Fruit fly (Drosophila melanogaster) whole organism, embryonic: ENCODE results near the gene CG15506.

Experiments
- BEAF-32 ChIP-seq: fragments of 200-800 bp; sonication (Bioruptor generic); optimal IDR thresholded peaks from 3 replicates; lab custom pipeline; 2017; ENCODE audit warnings: missing biosample characterization, missing genetic modification characterization, mild to moderate bottlenecking, moderate library complexity, missing genetic modification reagents
- Bgb ChIP-seq: fragments of 200-800 bp; sonication (Bioruptor generic); IDR thresholded peaks from 2 replicates; pipeline ENCODE4 v1.3.6; 2022; ENCODE audit warnings: missing biosample characterization, missing genetic modification characterization; ENCODE audit not compliant: partially characterized antibody
- CG10267 ChIP-seq: fragments of 200-800 bp; sonication (Bioruptor generic); optimal IDR thresholded peaks from 2 replicates; lab custom pipeline; 2018; ENCODE audit warnings: missing biosample characterization, mild to moderate bottlenecking, missing genetic modification characterization, moderate library complexity
- CG12104 ChIP-seq: fragments of 200-800 bp; sonication (Bioruptor generic); optimal IDR thresholded peaks from 3 replicates; lab custom pipeline; 2016; ENCODE audit warnings: missing biosample characterization, missing genetic modification characterization
- CG12391 ChIP-seq: fragments of 200-800 bp; sonication (Bioruptor generic); optimal IDR thresholded peaks from 3 replicates; lab custom pipeline; 2018; ENCODE audit warnings: missing biosample characterization, mild to moderate bottlenecking, missing genetic modification characterization, moderate library complexity
- CG14710 ChIP-seq: fragments of 200-800 bp; sonication (Bioruptor generic); optimal IDR thresholded peaks from 3 replicates; lab custom pipeline; 2019; ENCODE audit warnings: missing biosample characterization, mild to moderate bottlenecking, missing genetic modification characterization, moderate library complexity
- CG14965 ChIP-seq: fragments of 200-800 bp; sonication (Bioruptor generic); optimal IDR thresholded peaks from 2 replicates; lab custom pipeline; 2016; ENCODE audit warnings: missing biosample characterization, missing genetic modification characterization, borderline replicate concordance
- CG16813 ChIP-seq: fragments of 200-800 bp; sonication (Bioruptor generic); IDR thresholded peaks from 3 replicates; pipeline ENCODE4 v1.3.6; 2022; ENCODE audit warnings: missing biosample characterization, missing genetic modification characterization; ENCODE audit not compliant: partially characterized antibody
- CG2116 ChIP-seq: fragments of 200-800 bp; sonication (Bioruptor generic); optimal IDR thresholded peaks from 3 replicates; lab custom pipeline; 2018; ENCODE audit warnings: missing biosample characterization, mild to moderate bottlenecking, missing genetic modification characterization
- CG2129 ChIP-seq: fragments of 200-800 bp; sonication (Bioruptor generic); IDR thresholded peaks from 2 replicates; pipeline ENCODE4 v1.3.6; 2022; ENCODE audit warnings: missing biosample characterization, missing genetic modification characterization; ENCODE audit not compliant: partially characterized antibody
- CG34224 ChIP-seq: fragments of 200-800 bp; sonication (Bioruptor generic); IDR thresholded peaks from 3 replicates; pipeline ENCODE4 v1.3.6; 2022; ENCODE audit warnings: missing biosample characterization, missing genetic modification characterization; ENCODE audit not compliant: partially characterized antibody
- CG34422 ChIP-seq: fragments of 200-800 bp; sonication (Bioruptor generic); IDR thresholded peaks from 3 replicates; pipeline ENCODE4 v1.3.6; 2022; ENCODE audit warnings: missing biosample characterization, missing genetic modification characterization
- CG3847 ChIP-seq: fragments of 200-800 bp; sonication (Bioruptor generic); IDR thresholded peaks from 2 replicates; pipeline ENCODE4 v1.3.6; 2022; ENCODE audit warnings: missing biosample characterization, missing genetic modification characterization
- CG4617 ChIP-seq: fragments of 200-800 bp; sonication (Bioruptor generic); optimal IDR thresholded peaks from 3 replicates; lab custom pipeline; 2016; ENCODE audit warnings: missing biosample characterization, missing genetic modification characterization, borderline replicate concordance
- CG6272 ChIP-seq: fragments of 200-800 bp; sonication (Bioruptor generic); IDR thresholded peaks from 2 replicates; pipeline ENCODE4 v1.3.6; 2022; ENCODE audit warnings: missing biosample characterization, missing genetic modification characterization
- CG7963 ChIP-seq: fragments of 200-800 bp; sonication (Bioruptor generic); IDR thresholded peaks from 3 replicates; pipeline ENCODE4 v1.3.6; 2022; ENCODE audit warnings: missing biosample characterization, missing genetic modification characterization; ENCODE audit not compliant: partially characterized antibody
- CG9727 ChIP-seq: fragments of 200-800 bp; sonication (Bioruptor generic); optimal IDR thresholded peaks from 3 replicates; lab custom pipeline; 2017; ENCODE audit warnings: missing biosample characterization, mild to moderate bottlenecking, missing genetic modification characterization
- CG9797 ChIP-seq: fragments of 200-800 bp; sonication (Bioruptor generic); optimal IDR thresholded peaks from 3 replicates; lab custom pipeline; 2018; ENCODE audit warnings: missing biosample characterization, mild to moderate bottlenecking, missing genetic modification characterization
- CG9932 ChIP-seq: fragments of 200-800 bp; sonication (Bioruptor generic); IDR thresholded peaks from 2 replicates; pipeline ENCODE4 v1.3.6; 2022; ENCODE audit warnings: missing biosample characterization, missing genetic modification characterization
- CHES-1-like ChIP-seq: fragments of 200-800 bp; sonication (Bioruptor generic); optimal IDR thresholded peaks from 2 replicates; lab custom pipeline; 2016; ENCODE audit warnings: missing biosample characterization, missing genetic modification characterization
- CkIIα-i1 ChIP-seq: fragments of 200-800 bp; sonication (Bioruptor generic); IDR thresholded peaks from 2 replicates; pipeline ENCODE4 v1.3.6; 2022; ENCODE audit warnings: missing biosample characterization, missing genetic modification characterization
- CoRest ChIP-seq: fragments of 200-800 bp; sonication (Bioruptor generic); optimal IDR thresholded peaks from 3 replicates; lab custom pipeline; 2018; ENCODE audit warnings: missing biosample characterization, mild to moderate bottlenecking, missing genetic modification characterization, moderate library complexity
- Dbx ChIP-seq: fragments of 200-800 bp; sonication (Bioruptor generic); IDR thresholded peaks from 3 replicates; pipeline ENCODE4 v1.3.6; 2022; ENCODE audit warnings: missing biosample characterization, missing genetic modification characterization
- Dip2 ChIP-seq: fragments of 200-800 bp; sonication (Bioruptor generic); IDR thresholded peaks from 2 replicates; pipeline ENCODE4 v1.3.6; 2022; ENCODE audit warnings: missing biosample characterization, missing genetic modification characterization
- Dll ChIP-seq: fragments of 200-800 bp; sonication (Bioruptor generic); IDR thresholded peaks from 4 replicates; pipeline ENCODE4 v1.3.6; 2022; ENCODE audit warnings: missing biosample characterization, missing genetic modification characterization; ENCODE audit not compliant: partially characterized antibody
- Doc3 ChIP-seq: fragments of 200-800 bp; sonication (Bioruptor generic); IDR thresholded peaks from 3 replicates; pipeline ENCODE4 v1.3.6; 2022; ENCODE audit warnings: missing biosample characterization, missing genetic modification characterization; ENCODE audit not compliant: partially characterized antibody
- E2f1 ChIP-seq: fragments of 200-800 bp; sonication (Bioruptor generic); IDR thresholded peaks from 2 replicates; pipeline ENCODE4 v1.3.6; 2022; ENCODE audit warnings: missing biosample characterization, missing genetic modification characterization
- E2f2 ChIP-seq: fragments of 200-800 bp; sonication (Bioruptor generic); IDR thresholded peaks from 2 replicates; pipeline ENCODE4 v1.3.6; 2022; ENCODE audit warnings: missing biosample characterization, missing genetic modification characterization
- HLH4C ChIP-seq: fragments of 200-800 bp; sonication (Bioruptor generic); IDR thresholded peaks from 3 replicates; pipeline ENCODE4 v1.3.6; 2022; ENCODE audit warnings: missing biosample characterization, missing genetic modification characterization; ENCODE audit not compliant: partially characterized antibody
- Lhr ChIP-seq: fragments of 200-800 bp; sonication (Bioruptor generic); optimal IDR thresholded peaks from 3 replicates; lab custom pipeline; 2017; ENCODE audit warnings: mild to moderate bottlenecking, missing biosample characterization, missing genetic modification reagents, missing genetic modification characterization
- MBD-R2 ChIP-seq: fragments of 200-800 bp; sonication (Bioruptor generic); IDR thresholded peaks from 2 replicates; pipeline ENCODE4 v1.3.6; 2022; ENCODE audit warnings: missing biosample characterization, missing genetic modification characterization
- Ptx1 ChIP-seq: fragments of 200-800 bp; sonication (Bioruptor generic); IDR thresholded peaks from 2 replicates; pipeline ENCODE4 v1.3.6; 2022; ENCODE audit warnings: missing biosample characterization, missing genetic modification characterization
- abd-A ChIP-seq: fragments of 200-800 bp; sonication (Bioruptor generic); optimal IDR thresholded peaks from 3 replicates; lab custom pipeline; 2019; ENCODE audit warnings: missing biosample characterization, mild to moderate bottlenecking, missing genetic modification characterization, moderate library complexity
- amos ChIP-seq: fragments of 200-800 bp; sonication (Bioruptor generic); IDR thresholded peaks from 2 replicates; pipeline ENCODE4 v1.3.6; 2022; ENCODE audit warnings: missing biosample characterization, missing genetic modification characterization; ENCODE audit not compliant: partially characterized antibody
- gfzf ChIP-seq: fragments of 200-800 bp; sonication (Bioruptor generic); optimal IDR thresholded peaks from 2 replicates; lab custom pipeline; 2016; ENCODE audit warnings: missing biosample characterization, mild to moderate bottlenecking, missing genetic modification characterization, moderate library complexity
- ham ChIP-seq: fragments of 200-800 bp; sonication (Bioruptor generic); IDR thresholded peaks from 2 replicates; pipeline ENCODE4 v1.3.6; 2022; ENCODE audit warnings: missing biosample characterization, missing genetic modification characterization
- hbn ChIP-seq: fragments of 200-800 bp; sonication (Bioruptor generic); IDR thresholded peaks from 2 replicates; pipeline ENCODE4 v1.3.6; 2022; ENCODE audit warnings: missing biosample characterization, missing genetic modification characterization; ENCODE audit not compliant: partially characterized antibody
- hkb ChIP-seq, 2 experiments: fragments of 200-800 bp in 1 of 2; fragments of >200 bp in 1 of 2; sonication (Bioruptor generic) in 1 of 2; IDR thresholded peaks in 1 of 2; optimal IDR thresholded peaks in 1 of 2; 2 replicates each; pipeline versions ENCODE4 v1.3.6 to Lab custom; 2017 to 2022; ENCODE audit warnings: missing biosample characterization in 1 of 2, missing genetic modification characterization in 1 of 2
- inv ChIP-seq: fragments of 200-800 bp; sonication (Bioruptor generic); IDR thresholded peaks from 2 replicates; pipeline ENCODE4 v1.3.6; 2022; ENCODE audit warnings: missing biosample characterization, missing genetic modification characterization; ENCODE audit not compliant: partially characterized antibody
- knrl ChIP-seq: fragments of 200-800 bp; sonication (Bioruptor generic); IDR thresholded peaks from 3 replicates; pipeline ENCODE4 v1.3.6; 2022; ENCODE audit warnings: missing biosample characterization, missing genetic modification characterization; ENCODE audit not compliant: partially characterized antibody
- pum ChIP-seq: fragments of 200-800 bp; sonication (Bioruptor generic); optimal IDR thresholded peaks from 2 replicates; lab custom pipeline; 2016; ENCODE audit warnings: missing biosample characterization, missing genetic modification characterization
- pzg ChIP-seq: fragments of 200-800 bp; sonication (Bioruptor generic); optimal IDR thresholded peaks from 3 replicates; lab custom pipeline; 2018; ENCODE audit warnings: missing biosample characterization, mild to moderate bottlenecking, missing genetic modification characterization, moderate library complexity
- row ChIP-seq: fragments of 200-800 bp; sonication (Bioruptor generic); IDR thresholded peaks from 3 replicates; pipeline ENCODE4 v1.3.6; 2022; ENCODE audit warnings: missing biosample characterization, missing genetic modification characterization
- sna ChIP-seq: fragments of 200-800 bp; sonication (Bioruptor generic); IDR thresholded peaks from 2 replicates; pipeline ENCODE4 v1.3.6; 2022; ENCODE audit warnings: missing biosample characterization, missing genetic modification characterization; ENCODE audit not compliant: partially characterized antibody
- stwl ChIP-seq: fragments of 200-800 bp; sonication (Bioruptor generic); optimal IDR thresholded peaks from 3 replicates; lab custom pipeline; 2018; ENCODE audit warnings: missing biosample characterization, mild to moderate bottlenecking, missing genetic modification characterization, moderate library complexity
- tna ChIP-seq: fragments of 200-800 bp; sonication (Bioruptor generic); IDR thresholded peaks from 2 replicates; pipeline ENCODE4 v1.3.6; 2022; ENCODE audit warnings: missing biosample characterization, missing genetic modification characterization; ENCODE audit not compliant: partially characterized antibody
- trem ChIP-seq: fragments of 200-800 bp; optimal IDR thresholded peaks from 3 replicates; lab custom pipeline; 2019; ENCODE audit warnings: missing biosample characterization, mild to moderate bottlenecking, missing genetic modification characterization, moderate library complexity

CG15506 gene

DNA sequence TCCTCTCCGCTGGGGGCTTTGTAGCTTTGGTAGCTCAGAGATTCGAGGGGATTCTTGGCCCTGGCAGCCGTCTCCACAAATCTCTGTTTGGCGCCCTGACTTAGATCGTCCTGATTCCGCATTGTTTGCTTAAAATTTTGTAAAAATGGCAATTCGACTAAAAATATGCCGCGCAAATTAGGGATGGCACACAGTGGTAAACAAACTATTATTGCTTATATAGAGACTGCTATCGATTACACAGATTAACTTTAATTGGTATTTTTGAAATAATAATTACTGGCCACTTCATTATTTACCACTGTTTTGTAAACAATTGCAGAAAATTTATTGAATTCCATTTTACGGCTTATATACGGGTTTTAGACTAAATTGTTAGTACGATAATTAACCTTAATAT lies 6.3 kb downstream of the CG15506 start, which contains the start of the genes Naa40 and CG18731:
Naa40 (minus strand) TSS at position 206 of the 400 bp plus-strand sequence.
CG18731 (plus strand) TSS at position 283 of the 400 bp plus-strand sequence.
- TF ChIP-seq CHES-1-like (GFP tag; lab: Kevin White, UChicago) (peak; percentile 46), Lhr (peak; percentile 44), CG7963 (GFP tag; lab: Robert Waterston, UW) (0 out of 3 replicates have a peak, but pooled peaks have one; percentile 47), Dll (GFP tag; lab: Robert Waterston, UW) (peak; percentile 66; the same call in 3 of the 4 replicates), CG9727 (GFP tag; lab: Kevin White, UChicago) (no peak), CG10267 (tag; lab: Kevin White, UChicago) (no peak), CG34224 (GFP tag; lab: Robert Waterston, UW) (peak; percentile 59), hkb (optimal IDR thresholded peaks at IDR 0.05; lab: Kevin White, UChicago) (no peak), hkb (GFP tag; IDR thresholded peaks at IDR 0.05; lab: Robert Waterston, UW) (no peak), Bgb (GFP tag; lab: Robert Waterston, UW) (peak; percentile 71), ham (no peak), HLH4C (GFP tag; lab: Robert Waterston, UW) (peak; percentile 48), pum (no peak), CG12391 (tag; lab: Kevin White, UChicago) (no peak), CG3847 (peak; percentile 59), CG6272 (GFP tag; lab: Robert Waterston, UW) (peak; percentile 38; the same call in 1 of the 2 replicates), tna (GFP tag; lab: Robert Waterston, UW) (0 out of 2 replicates have a peak, but pooled peaks have one; percentile 38), E2f1 (GFP tag; lab: Robert Waterston, UW) (peak; percentile 73), E2f2 (peak; percentile 88), CG14710 (tag; lab: Kevin White, UChicago) (peak; percentile 7), CG34422 (GFP tag; lab: Robert Waterston, UW) (peak; percentile 36; the same call in 1 of the 3 replicates), CG9797 (peak; percentile 42), inv (GFP tag; lab: Robert Waterston, UW) (peak; percentile 48; the same call in 1 of the 2 replicates), stwl (tag; lab: Kevin White, UChicago) (peak; percentile 38), CG2116 (GFP tag; lab: Kevin White, UChicago) (peak; percentile 23), Dbx (GFP tag; lab: Robert Waterston, UW) (no peak), CG12104 (no peak), CoRest (tag; lab: Kevin White, UChicago) (peak; percentile 11), CG9932 (peak; percentile 55), amos (GFP tag; lab: Robert Waterston, UW) (peak; percentile 74), pzg (GFP tag; lab: Kevin White, UChicago) (peak; percentile 63), BEAF-32 (GFP tag; lab: Kevin White, UChicago) (peak; percentile 79), sna (GFP tag; lab: Robert Waterston, UW) (peak; percentile 62), CG2129 (GFP tag; lab: Robert Waterston, UW) (peak; percentile 48; the same call in 1 of the 2 replicates), CG16813 (GFP tag; lab: Robert Waterston, UW) (peak; percentile 63), gfzf (peak; percentile 77), MBD-R2 (GFP tag; lab: Robert Waterston, UW) (peak; percentile 75), Doc3 (peak; percentile 63), knrl (peak; percentile 65), row (GFP tag; lab: Robert Waterston, UW) (peak; percentile 39; the same call in 1 of the 3 replicates), abd-A (tag; lab: Kevin White, UChicago) (peak; percentile 28), CG4617 (GFP tag; lab: Kevin White, UChicago) (peak; percentile 25), hbn (GFP tag; lab: Robert Waterston, UW) (peak; percentile 68), CkIIα-i1 (GFP tag; lab: Robert Waterston, UW) (no peak), Dip2 (GFP tag; lab: Robert Waterston, UW) (no peak), CG14965 (GFP tag; lab: Kevin White, UChicago) (no peak), Ptx1 (GFP tag; lab: Robert Waterston, UW) (no peak), trem (peak; percentile 23)
